Worm (Caenorhabditis elegans): ENCODE results near the gene rme-4.

The rme-4 gene

DNA sequence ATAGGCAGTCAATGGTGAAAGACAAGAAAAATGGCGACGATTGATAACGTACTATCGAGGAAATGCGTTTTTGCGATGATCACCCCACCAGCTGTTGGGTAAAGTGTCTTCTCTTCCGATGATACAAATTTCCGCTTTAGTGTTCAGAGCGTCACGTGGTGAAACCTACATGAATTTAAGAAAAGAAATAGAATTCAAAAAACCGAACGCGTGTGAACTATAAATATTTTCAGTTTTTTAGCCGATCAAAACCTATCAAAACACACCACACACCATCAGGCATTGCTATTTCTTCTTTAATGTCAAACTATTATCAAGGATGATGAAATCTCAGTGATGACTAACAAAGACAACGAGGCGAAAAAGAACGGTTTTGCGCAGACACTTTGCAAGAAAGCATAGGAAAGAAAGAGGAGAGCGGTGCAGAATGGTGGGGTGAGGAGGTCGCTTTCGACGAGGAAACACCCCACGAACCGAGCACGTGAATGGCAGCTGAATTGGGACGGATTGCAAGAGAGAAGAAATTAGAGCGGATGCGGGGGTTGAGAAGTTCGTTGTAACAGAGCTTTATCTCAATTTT, 47.5 kb downstream of the rme-4 start:
- no peak for TF ChIP-seq elt-2 (tag; optimal IDR thresholded peaks at IDR 0.05)
- TF ChIP-seq ttx-3 (tag; optimal IDR thresholded peaks at IDR 0.05), result no peak
- TF ChIP-seq ceh-9 (tag; optimal IDR thresholded peaks at IDR 0.05), result no peak
- no peak for TF ChIP-seq pha-4 (tag; optimal IDR thresholded peaks at IDR 0.05)
- no peak for TF ChIP-seq tbx-7 (tag; optimal IDR thresholded peaks at IDR 0.05)
- no peak for TF ChIP-seq dmd-4 (tag; optimal IDR thresholded peaks at IDR 0.05; ENCODE audit: borderline replicate concordance)
- TF ChIP-seq ceh-30 (tag; optimal IDR thresholded peaks at IDR 0.05), result no peak
- TF ChIP-seq tbx-2 (tag; optimal IDR thresholded peaks at IDR 0.05), result peak; percentile 20
- no peak for TF ChIP-seq nhr-232 (tag; optimal IDR thresholded peaks at IDR 0.05)
- TF ChIP-seq Y22D7AL.16 (tag; optimal IDR thresholded peaks at IDR 0.05), result no peak
- no peak for TF ChIP-seq pat-9 (tag; optimal IDR thresholded peaks at IDR 0.05)
- TF ChIP-seq pqm-1 (tag; optimal IDR thresholded peaks at IDR 0.05), result no peak
- TF ChIP-seq hlh-8 (tag; optimal IDR thresholded peaks at IDR 0.05), result no peak
- no peak for TF ChIP-seq fax-1 (tag; optimal IDR thresholded peaks at IDR 0.05)
- TF ChIP-seq gmeb-2 (tag; optimal IDR thresholded peaks at IDR 0.05), result no peak
- no peak for TF ChIP-seq lim-6 (tag; optimal IDR thresholded peaks at IDR 0.05)
- no peak for TF ChIP-seq fkh-10 (GFP tag; optimal IDR thresholded peaks at IDR 0.05)
- peak; percentile 39 for TF ChIP-seq unc-42 (tag; optimal IDR thresholded peaks at IDR 0.05)
- no peak for TF ChIP-seq ceh-24 (tag; optimal IDR thresholded peaks at IDR 0.05)
- no peak for TF ChIP-seq K02D7.2 (tag; optimal IDR thresholded peaks at IDR 0.05)
- TF ChIP-seq ceh-22 (tag; optimal IDR thresholded peaks at IDR 0.05), result no peak
- no peak for TF ChIP-seq C08G9.2 (tag; optimal IDR thresholded peaks at IDR 0.05)
- peak; percentile 5 for TF ChIP-seq ceh-18 (tag; optimal IDR thresholded peaks at IDR 0.05)
- no peak for TF ChIP-seq C38D4.7 (GFP tag; optimal IDR thresholded peaks at IDR 0.05)
- no peak for TF ChIP-seq lin-11 (tag; optimal IDR thresholded peaks at IDR 0.05)
- TF ChIP-seq ceh-19 (GFP tag; optimal IDR thresholded peaks at IDR 0.05), result no peak
- TF ChIP-seq mec-3 (tag; optimal IDR thresholded peaks at IDR 0.05; ENCODE audit: borderline replicate concordance), result no peak
- TF ChIP-seq ceh-2 (tag; optimal IDR thresholded peaks at IDR 0.05), result no peak
- TF ChIP-seq dve-1 (tag; optimal IDR thresholded peaks at IDR 0.05), result no peak
- no peak for TF ChIP-seq npax-4 (tag; optimal IDR thresholded peaks at IDR 0.05)
- TF ChIP-seq rnt-1 (tag; optimal IDR thresholded peaks at IDR 0.05), result peak; percentile 24
- TF ChIP-seq sox-2 (GFP tag; IDR thresholded peaks at IDR 0.05), result no peak
- no peak for TF ChIP-seq sox-4 (tag; optimal IDR thresholded peaks at IDR 0.05)
- no peak for TF ChIP-seq K09A11.1 (tag; optimal IDR thresholded peaks at IDR 0.05; ENCODE audit: insufficient read depth)
- no peak for TF ChIP-seq ahr-1 (tag; optimal IDR thresholded peaks at IDR 0.05)
- TF ChIP-seq ceh-14 (tag; optimal IDR thresholded peaks at IDR 0.05), result no peak
- no peak for TF ChIP-seq hlh-15 (tag; optimal IDR thresholded peaks at IDR 0.05)
- no peak for TF ChIP-seq hlh-30 (tag; optimal IDR thresholded peaks at IDR 0.05; ENCODE audit: insufficient read depth)
- TF ChIP-seq ceh-34 (tag; optimal IDR thresholded peaks at IDR 0.05), result peak; percentile 0
- TF ChIP-seq che-1 (tag; optimal IDR thresholded peaks at IDR 0.05), result no peak
- TF ChIP-seq ets-4 (tag; optimal IDR thresholded peaks at IDR 0.05), result no peak
- no peak for TF ChIP-seq ceh-45 (GFP tag; IDR thresholded peaks at IDR 0.05)
- TF ChIP-seq pros-1 (tag; optimal IDR thresholded peaks at IDR 0.05), result no peak
- no peak for TF ChIP-seq ztf-16 (tag; optimal IDR thresholded peaks at IDR 0.05)
- TF ChIP-seq hlh-6 (tag; optimal IDR thresholded peaks at IDR 0.05), result no peak
- TF ChIP-seq unc-55 (GFP tag; optimal IDR thresholded peaks at IDR 0.05), result peak; percentile 25
- TF ChIP-seq pag-3 (tag; optimal IDR thresholded peaks at IDR 0.05; ENCODE audit: borderline replicate concordance), result no peak
- no peak for TF ChIP-seq ceh-48 (tag; optimal IDR thresholded peaks at IDR 0.05)
- no peak for TF ChIP-seq hlh-13 (GFP tag; optimal IDR thresholded peaks at IDR 0.05)
- no peak for TF ChIP-seq F13H6.1 (tag; optimal IDR thresholded peaks at IDR 0.05)
- no peak for TF ChIP-seq unc-86 (tag; optimal IDR thresholded peaks at IDR 0.05)
- TF ChIP-seq fkh-6 (tag; optimal IDR thresholded peaks at IDR 0.05), result no peak
- no peak for TF ChIP-seq pha-2 (tag; optimal IDR thresholded peaks at IDR 0.05)

All from whole organism, late embryonic.